Worm (Caenorhabditis elegans): ENCODE results near the gene oac-53.

- no peak for TF ChIP-seq ceh-40 (GFP tag; IDR thresholded peaks at IDR 0.05)
- no peak for TF ChIP-seq snpc-4 (GFP tag; optimal IDR thresholded peaks at IDR 0.05)
- TF ChIP-seq snpc-4 (tag; optimal IDR thresholded peaks at IDR 0.05): no peak
- no peak for TF ChIP-seq lsy-27 (tag; optimal IDR thresholded peaks at IDR 0.05; ENCODE audit: borderline replicate concordance, insufficient read depth)
- TF ChIP-seq hmg-1.2 (GFP tag; IDR thresholded peaks at IDR 0.05): no peak
- TF ChIP-seq C17E4.6 (GFP tag; IDR thresholded peaks at IDR 0.05): no peak
- TF ChIP-seq lin-35 (GFP tag; optimal IDR thresholded peaks at IDR 0.05): no peak
- no peak for TF ChIP-seq let-607 (tag; optimal IDR thresholded peaks at IDR 0.05)
- TF ChIP-seq K12H6.12 (tag; optimal IDR thresholded peaks at IDR 0.05): no peak
These were observed 38.9 kb upstream of the oac-53 start, which contains the start of gene F14F8.14 for ce11 chrV:16666647-16667046.

Data from whole organism, young adult.